Fruit fly (Drosophila melanogaster): Measurements from ENCODE around the gene esc.

DNA sequence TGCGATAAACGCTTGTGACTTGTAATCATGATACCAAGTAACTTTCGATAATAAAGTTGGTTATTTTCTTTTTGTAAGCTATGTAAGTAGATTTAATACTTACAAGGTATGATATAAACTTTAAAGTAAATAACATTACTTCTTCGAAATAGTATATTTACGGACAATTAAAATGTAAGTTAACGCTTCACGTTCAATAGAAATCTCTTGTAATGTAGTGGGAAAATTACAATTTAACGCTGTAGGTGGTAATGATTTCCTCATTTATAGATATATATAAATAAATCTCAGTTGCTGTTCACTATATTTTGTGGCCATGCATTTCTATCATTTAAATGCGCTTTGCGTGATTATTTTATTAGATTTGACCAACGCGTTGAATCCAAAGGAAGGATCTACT lies 8.2 kb upstream of the esc start, which contains the start of gene Sfp33A2:
- TF ChIP-seq OdsH (GFP tag; optimal IDR thresholded peaks at IDR 0.05) (no peak), Lpt (GFP tag; optimal IDR thresholded peaks at IDR 0.05) (no peak), Smox (GFP tag; optimal IDR thresholded peaks at IDR 0.05) (no peak), CG32006 (GFP tag; optimal IDR thresholded peaks at IDR 0.05) (no peak), Sox15 (GFP tag; optimal IDR thresholded peaks at IDR 0.05) (no peak), dsx (GFP tag; optimal IDR thresholded peaks at IDR 0.05; ENCODE audit: poor library complexity, severe bottlenecking) (no peak), Ets21C (GFP tag; optimal IDR thresholded peaks at IDR 0.05) (no peak), Gug (GFP tag; IDR thresholded peaks at IDR 0.05) (no peak)
